Fruit fly (Drosophila melanogaster): Measurements from ENCODE around the gene Eig71Ei.

- TF ChIP-seq Sp1 (GFP tag; optimal IDR thresholded peaks at IDR 0.05), result no peak
- TF ChIP-seq pan (optimal IDR thresholded peaks at IDR 0.05), result no peak
- TF ChIP-seq Dif (GFP tag; optimal IDR thresholded peaks at IDR 0.05; ENCODE audit: partially characterized antibody), result no peak
- no peak for TF ChIP-seq tai (GFP tag; optimal IDR thresholded peaks at IDR 0.05)
- no peak for TF ChIP-seq sage (GFP tag; optimal IDR thresholded peaks at IDR 0.05)
- TF ChIP-seq rgr (GFP tag; optimal IDR thresholded peaks at IDR 0.05), result no peak
- no peak for TF ChIP-seq dsf (GFP tag; optimal IDR thresholded peaks at IDR 0.05; ENCODE audit: borderline replicate concordance)
- no peak for TF ChIP-seq woc (GFP tag; optimal IDR thresholded peaks at IDR 0.05)
- no peak for TF ChIP-seq sv (GFP tag; optimal IDR thresholded peaks at IDR 0.05)
- no peak for TF ChIP-seq usp (GFP tag; optimal IDR thresholded peaks at IDR 0.05)
- TF ChIP-seq Hr78 (GFP tag; optimal IDR thresholded peaks at IDR 0.05), result no peak
- TF ChIP-seq OdsH (GFP tag; optimal IDR thresholded peaks at IDR 0.05), result peak; percentile 18
- TF ChIP-seq CrebA (GFP tag; optimal IDR thresholded peaks at IDR 0.05; ENCODE audit: borderline replicate concordance), result no peak
Observed at dm6 chr3L:15694406-15694805, 34.9 kb downstream of the Eig71Ei start.

All from whole organism, wandering third instar larva.